Worm (Caenorhabditis elegans): Measurements from ENCODE around the gene mdt-29.

DNA sequence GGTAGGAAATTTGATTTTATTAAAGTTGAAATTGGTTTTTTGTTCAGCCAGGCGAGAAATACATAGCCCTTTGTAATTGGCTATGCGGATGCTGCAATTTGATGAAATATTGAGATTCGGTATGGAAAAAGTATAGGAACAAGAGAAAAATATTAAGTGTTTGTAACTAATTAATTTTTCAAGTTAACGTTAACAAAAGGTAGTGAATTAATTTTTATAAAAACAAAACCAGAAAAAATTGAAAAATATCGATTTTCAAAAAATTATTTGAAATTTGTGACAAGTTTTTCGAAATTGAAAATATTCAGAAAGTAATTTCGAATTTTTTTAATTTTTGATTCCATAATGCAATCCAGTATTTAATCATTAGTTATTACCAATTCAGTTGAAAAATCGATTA lies 41.4 kb upstream of the mdt-29 start, which contains the start of gene W06F12.2:
- TF ChIP-seq him-1 (tag; optimal IDR thresholded peaks at IDR 0.05) (no peak), dao-5 (tag; optimal IDR thresholded peaks at IDR 0.05) (no peak), W03F9.2 (tag; optimal IDR thresholded peaks at IDR 0.05) (no peak)

Data from whole organism, L4/young adult.